Worm (Caenorhabditis elegans): ENCODE results near the gene spp-19.

DNA sequence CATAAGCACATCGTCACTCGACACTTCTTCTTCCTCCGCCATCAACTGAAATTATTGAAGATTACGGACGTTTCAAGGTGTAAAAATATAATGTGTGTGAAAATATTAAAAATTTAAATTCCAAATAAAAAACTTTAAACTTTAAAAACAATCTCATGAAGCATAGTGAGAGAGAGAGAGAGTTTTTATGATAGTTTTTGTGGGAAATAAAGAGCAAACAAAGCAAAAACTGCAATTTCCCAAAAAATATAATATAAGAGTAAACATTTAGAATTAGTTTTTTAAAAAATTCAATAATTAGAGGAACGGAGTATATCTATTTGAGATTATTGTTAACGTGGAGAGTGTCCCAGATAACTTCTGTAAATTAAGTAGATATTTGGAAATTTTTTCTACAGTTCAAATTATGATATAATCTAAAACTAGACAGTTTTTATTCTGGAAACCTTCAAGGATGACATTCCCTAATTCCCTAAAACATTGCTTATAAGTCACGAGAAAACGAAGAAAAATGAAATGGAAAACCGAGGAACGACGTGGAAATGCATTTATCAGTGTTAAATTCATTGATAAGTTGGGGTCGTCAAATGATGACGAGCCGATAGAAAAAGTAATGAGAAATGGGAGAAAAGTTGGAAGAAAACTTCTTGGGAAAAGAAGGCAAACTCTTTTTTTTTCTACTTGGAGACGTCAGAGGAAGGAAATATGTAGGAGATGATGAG, 14.9 kb downstream of the spp-19 start, which contains the start of gene dre-1:
- TF ChIP-seq scrt-1 (GFP tag; IDR thresholded peaks at IDR 0.05) = no peak
- TF ChIP-seq tra-4 (tag; optimal IDR thresholded peaks at IDR 0.05) = no peak
- no peak for TF ChIP-seq ama-1 (optimal IDR thresholded peaks at IDR 0.05)
- no peak for TF ChIP-seq flt-1 (GFP tag; IDR thresholded peaks at IDR 0.05)
- TF ChIP-seq hnd-1 (tag; optimal IDR thresholded peaks at IDR 0.05) = no peak
- TF ChIP-seq F13C5.2 (tag; optimal IDR thresholded peaks at IDR 0.05) = no peak
- TF ChIP-seq tbx-37 (GFP tag; conservative IDR thresholded peaks at IDR 0.05) = no peak
- TF ChIP-seq aly-1 (tag; optimal IDR thresholded peaks at IDR 0.05) = no peak
- no peak for TF ChIP-seq hmbx-1 (tag; optimal IDR thresholded peaks at IDR 0.05)
